Worm (Caenorhabditis elegans): ENCODE data around the gene sip-1.

The sip-1 gene

ce11 chrIII:10481497-10481896 lies 25.1 kb downstream of the sip-1 start:
- no peak for TF ChIP-seq rcor-1 (GFP tag; IDR thresholded peaks at IDR 0.05)
- no peak for TF ChIP-seq mxl-1 (tag; optimal IDR thresholded peaks at IDR 0.05)
- TF ChIP-seq hrde-1 (tag; optimal IDR thresholded peaks at IDR 0.05; ENCODE audit: borderline replicate concordance): no peak
- no peak for TF ChIP-seq nfyb-1 (GFP tag; IDR thresholded peaks at IDR 0.05)
- TF ChIP-seq snpc-3.4 (tag; optimal IDR thresholded peaks at IDR 0.05): no peak
- TF ChIP-seq lag-1 (GFP tag; IDR thresholded peaks at IDR 0.05): no peak
- TF ChIP-seq ccch-3 (GFP tag; optimal IDR thresholded peaks at IDR 0.05): no peak
- TF ChIP-seq madf-10 (tag; optimal IDR thresholded peaks at IDR 0.05): no peak
- no peak for TF ChIP-seq zfh-2 (GFP tag; conservative IDR thresholded peaks at IDR 0.05)
- no peak for TF ChIP-seq tlf-1 (GFP tag; optimal IDR thresholded peaks at IDR 0.05)
- TF ChIP-seq athp-1 (tag; optimal IDR thresholded peaks at IDR 0.05): no peak
- no peak for TF ChIP-seq Y95B8A.8 (GFP tag; IDR thresholded peaks at IDR 0.05)

ce11 chrIII:10479180-10479579 lies 27.4 kb downstream of the sip-1 start, which contains the start of gene D2045.7:
TSS of gene D2045.7 (plus strand) at chrIII:10479480.
- TF ChIP-seq madf-6 (GFP tag; IDR thresholded peaks at IDR 0.05) (no peak), cebp-2 (GFP tag; IDR thresholded peaks at IDR 0.05) (no peak), attf-6 (GFP tag; IDR thresholded peaks at IDR 0.05) (no peak), Y67H2A.10 (GFP tag; conservative IDR thresholded peaks at IDR 0.05) (no peak), hsf-1 (GFP tag; IDR thresholded peaks at IDR 0.05) (no peak), aptf-2 (GFP tag; conservative IDR thresholded peaks at IDR 0.05) (no peak), mes-4 (tag; optimal IDR thresholded peaks at IDR 0.05) (no peak), B0019.2 (GFP tag; conservative IDR thresholded peaks at IDR 0.05) (no peak), lin-54 (GFP tag; optimal IDR thresholded peaks at IDR 0.05) (no peak), F57C9.4 (tag; optimal IDR thresholded peaks at IDR 0.05) (no peak), somi-1 (GFP tag; optimal IDR thresholded peaks at IDR 0.05) (no peak), nfya-2 (GFP tag; IDR thresholded peaks at IDR 0.05) (no peak), F55B11.4 (tag; optimal IDR thresholded peaks at IDR 0.05; ENCODE audit: borderline replicate concordance, insufficient read depth) (no peak), nhr-80 (tag; optimal IDR thresholded peaks at IDR 0.05) (no peak), sea-2 (GFP tag; IDR thresholded peaks at IDR 0.05) (no peak), atf-7 (tag; optimal IDR thresholded peaks at IDR 0.05) (no peak), ztf-26 (tag; optimal IDR thresholded peaks at IDR 0.05) (no peak)

ce11 chrIII:10474945-10475344 lies 31.7 kb downstream of the sip-1 start, which contains the start of gene D2045.9:
TSS of gene D2045.9 (plus strand) at chrIII:10475245.
- TF ChIP-seq pbrm-1 (GFP tag; IDR thresholded peaks at IDR 0.05) (no peak), madf-3 (GFP tag; IDR thresholded peaks at IDR 0.05) (no peak), ztf-6 (GFP tag; IDR thresholded peaks at IDR 0.05) (no peak), F49E8.2 (tag; optimal IDR thresholded peaks at IDR 0.05; ENCODE audit: insufficient read depth) (no peak), cebp-2 (GFP tag; IDR thresholded peaks at IDR 0.05) (no peak), madf-10 (tag; optimal IDR thresholded peaks at IDR 0.05) (no peak), Y67H2A.10 (GFP tag; conservative IDR thresholded peaks at IDR 0.05) (no peak), sdz-38 (tag; optimal IDR thresholded peaks at IDR 0.05) (no peak), somi-1 (GFP tag; optimal IDR thresholded peaks at IDR 0.05) (no peak), egl-44 (GFP tag; IDR thresholded peaks at IDR 0.05) (no peak), F52B5.7 (tag; optimal IDR thresholded peaks at IDR 0.05) (no peak), lin-35 (GFP tag; optimal IDR thresholded peaks at IDR 0.05) (no peak), ets-4 (GFP tag; optimal IDR thresholded peaks at IDR 0.05) (no peak), ztf-18 (tag; optimal IDR thresholded peaks at IDR 0.05) (no peak)
